Worm (Caenorhabditis elegans): ENCODE results near the gene clec-65.
A peak's percentile ranks its signal among the peaks of the same experiment; 100 is the strongest.

The clec-65 gene

DNA sequence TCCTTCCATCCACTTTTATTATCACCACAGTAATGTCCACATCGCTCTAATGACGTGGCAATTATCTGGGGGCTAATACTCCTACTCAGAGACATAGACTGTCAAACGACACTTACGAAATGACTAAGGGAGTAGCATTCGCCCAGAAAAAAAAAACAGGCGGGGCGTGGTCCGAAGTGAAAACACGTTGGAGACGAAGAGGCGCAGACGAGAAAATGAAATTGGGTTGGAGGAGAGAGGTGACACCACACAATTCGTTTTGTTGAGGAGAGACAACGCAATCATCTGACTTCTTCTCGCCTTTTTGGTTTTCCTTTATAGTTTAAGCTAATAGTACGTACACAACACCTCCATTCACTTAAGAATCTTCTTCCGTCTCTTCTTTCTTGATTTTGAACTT is 38.0 kb downstream of the clec-65 start:
- TF ChIP-seq ama-1 (optimal IDR thresholded peaks at IDR 0.05) (no peak), ama-1 (GFP tag; optimal IDR thresholded peaks at IDR 0.05) (no peak), let-607 (tag; optimal IDR thresholded peaks at IDR 0.05) (no peak), snpc-4 (GFP tag; optimal IDR thresholded peaks at IDR 0.05) (no peak), snpc-4 (tag; optimal IDR thresholded peaks at IDR 0.05) (peak in 1 of 4 experiments; percentile 33), hmg-1.2 (GFP tag; IDR thresholded peaks at IDR 0.05) (peak; percentile 38; the same call in 1 of the 2 replicates), rpc-1 (optimal IDR thresholded peaks at IDR 0.05) (no peak), rpc-1 (tag; optimal IDR thresholded peaks at IDR 0.05) (no peak), cebp-1 (GFP tag; IDR thresholded peaks at IDR 0.05) (no peak), cebp-1 (tag; optimal IDR thresholded peaks at IDR 0.05) (peak; percentile 58), madf-6 (GFP tag; IDR thresholded peaks at IDR 0.05) (no peak)

DNA sequence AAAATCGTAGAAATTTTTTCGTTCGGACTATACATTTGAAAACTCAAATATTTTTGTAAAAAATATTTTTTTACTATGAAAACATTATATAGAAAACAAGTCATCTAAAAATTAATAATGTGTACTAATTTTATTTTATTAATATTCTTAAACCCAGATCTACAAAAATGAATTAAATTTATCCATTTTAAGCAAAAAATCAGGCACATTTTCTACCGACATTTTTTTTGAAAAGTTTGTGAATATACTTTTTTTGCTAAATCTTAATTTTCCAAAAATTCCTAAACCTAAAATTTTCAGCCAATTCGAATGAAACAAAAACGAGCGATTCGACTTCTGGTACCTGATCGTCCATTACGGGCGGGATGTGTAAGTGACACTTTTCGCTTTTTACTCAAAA is 38.7 kb downstream of the clec-65 start, which contains the start of gene arrd-10:
arrd-10 (plus strand) TSS at position 301 of the 400 bp plus-strand sequence.
- no peak for TF ChIP-seq ccch-3 (GFP tag; optimal IDR thresholded peaks at IDR 0.05)
- no peak for TF ChIP-seq C17E4.6 (GFP tag; IDR thresholded peaks at IDR 0.05)
- no peak for TF ChIP-seq Y53F4B.3 (GFP tag; IDR thresholded peaks at IDR 0.05)

DNA sequence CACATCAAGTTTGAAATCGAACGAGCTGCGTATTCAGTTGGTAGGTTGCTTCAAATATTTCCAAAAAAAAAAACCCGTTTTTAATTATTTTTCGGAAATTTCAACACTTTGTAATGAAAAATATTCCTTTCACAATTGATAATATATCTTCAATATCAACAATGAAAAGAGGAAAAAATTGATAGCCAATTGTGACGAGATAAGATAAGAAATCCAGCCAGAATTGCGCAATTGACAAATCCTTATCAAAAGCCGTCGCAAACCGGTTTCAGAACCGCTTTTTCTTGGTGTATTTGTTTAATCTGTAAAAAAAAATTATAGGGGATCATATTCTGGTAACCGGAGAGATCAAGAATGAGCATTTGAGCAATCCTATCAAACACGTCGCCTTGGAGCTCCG is 41.4 kb downstream of the clec-65 start:
- TF ChIP-seq ZK185.1 (tag; optimal IDR thresholded peaks at IDR 0.05; ENCODE audit: poor library complexity, severe bottlenecking) (no peak), nhr-80 (tag; optimal IDR thresholded peaks at IDR 0.05) (no peak), tbp1 (GFP tag; optimal IDR thresholded peaks at IDR 0.05) (no peak), let-607 (tag; optimal IDR thresholded peaks at IDR 0.05) (no peak), bed-2 (GFP tag; IDR thresholded peaks at IDR 0.05) (no peak), Y56A3A.18 (GFP tag; IDR thresholded peaks at IDR 0.05) (no peak), nhr-90 (tag; optimal IDR thresholded peaks at IDR 0.05) (no peak), ceh-27 (GFP tag; optimal IDR thresholded peaks at IDR 0.05) (no peak), athp-1 (tag; optimal IDR thresholded peaks at IDR 0.05) (no peak), nhr-27 (tag; optimal IDR thresholded peaks at IDR 0.05) (no peak), madf-8 (GFP tag; conservative IDR thresholded peaks at IDR 0.05) (no peak), attf-5 (GFP tag; optimal IDR thresholded peaks at IDR 0.05) (no peak), ztf-28 (GFP tag; IDR thresholded peaks at IDR 0.05) (no peak), rpc-1 (optimal IDR thresholded peaks at IDR 0.05) (no peak), rpc-1 (tag; optimal IDR thresholded peaks at IDR 0.05) (no peak), rcor-1 (GFP tag; IDR thresholded peaks at IDR 0.05) (no peak), rec-8 (tag; optimal IDR thresholded peaks at IDR 0.05) (no peak), dpl-1 (GFP tag; optimal IDR thresholded peaks at IDR 0.05) (no peak), lin-26 (GFP tag; IDR thresholded peaks at IDR 0.05) (no peak), ztf-26 (tag; optimal IDR thresholded peaks at IDR 0.05) (no peak)

DNA sequence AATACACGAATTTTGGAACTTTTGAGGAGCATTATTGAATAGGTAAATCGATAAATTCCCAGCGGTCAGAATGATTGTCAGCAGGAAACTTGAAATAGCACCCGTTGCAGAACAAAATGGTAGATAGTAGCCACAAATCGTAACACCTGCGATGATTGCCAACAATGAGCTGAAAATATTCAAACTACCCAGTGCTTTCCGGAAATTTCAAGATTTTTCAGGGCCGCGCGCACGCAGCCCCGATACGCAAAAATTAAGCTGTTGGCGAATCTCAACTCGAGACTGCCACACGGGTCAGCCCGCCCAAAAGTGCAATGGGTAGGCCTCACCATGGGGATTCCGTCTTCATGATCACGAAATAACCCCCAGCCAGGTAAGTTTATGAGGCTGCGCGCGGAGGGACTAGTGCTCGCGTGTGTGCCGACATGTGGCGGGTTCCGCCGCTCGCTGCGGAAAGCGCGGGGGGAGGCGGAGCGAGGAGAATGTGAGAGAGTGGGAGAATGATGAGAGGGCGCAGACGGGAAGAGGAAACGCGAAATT is 43.5 kb downstream of the clec-65 start:
- TF ChIP-seq rcor-1 (GFP tag; IDR thresholded peaks at IDR 0.05) (peak; percentile 91), tbx-9 (tag; optimal IDR thresholded peaks at IDR 0.05; ENCODE audit: borderline replicate concordance) (peak; percentile 76), cebp-1 (GFP tag; IDR thresholded peaks at IDR 0.05) (no peak; the same call in none of the 2 replicates), cebp-1 (tag; optimal IDR thresholded peaks at IDR 0.05) (peak; percentile 93), nhr-90 (tag; optimal IDR thresholded peaks at IDR 0.05) (peak; percentile 93), F55B11.4 (tag; optimal IDR thresholded peaks at IDR 0.05; ENCODE audit: borderline replicate concordance, insufficient read depth) (no peak), T26A5.8 (tag; optimal IDR thresholded peaks at IDR 0.05) (peak; percentile 52), atf-7 (tag; optimal IDR thresholded peaks at IDR 0.05) (peak; percentile 93), mxl-1 (tag; optimal IDR thresholded peaks at IDR 0.05) (peak; percentile 90), Y95B8A.8 (GFP tag; IDR thresholded peaks at IDR 0.05) (peak; percentile 96), Y53F4B.3 (GFP tag; IDR thresholded peaks at IDR 0.05) (peak; percentile 80), nhr-120 (GFP tag; IDR thresholded peaks at IDR 0.05) (peak; percentile 39; the same call in 1 of the 2 replicates), zim-3 (tag; optimal IDR thresholded peaks at IDR 0.05) (peak; percentile 87), somi-1 (GFP tag; optimal IDR thresholded peaks at IDR 0.05) (peak; percentile 93), chd-7 (tag; optimal IDR thresholded peaks at IDR 0.05) (peak; percentile 97), lin-26 (GFP tag; IDR thresholded peaks at IDR 0.05) (peak; percentile 96), mel-28 (tag; optimal IDR thresholded peaks at IDR 0.05; ENCODE audit: borderline replicate concordance) (peak; percentile 92), K11D2.4 (GFP tag; IDR thresholded peaks at IDR 0.05) (peak; percentile 90), Y56A3A.18 (GFP tag; IDR thresholded peaks at IDR 0.05) (peak; percentile 97), ceh-27 (GFP tag; optimal IDR thresholded peaks at IDR 0.05) (peak; percentile 86), F22D6.2 (tag; optimal IDR thresholded peaks at IDR 0.05) (peak; percentile 86)
